Worm (Caenorhabditis elegans) whole organism, young adult: ENCODE measurements around the gene frm-10.

Experiments used
- B0019.2 ChIP-seq: fragments of 200-800 bp; sonication (Bioruptor generic); conservative IDR thresholded peaks from 2 replicates; pipeline ENCODE4 v1.3.6; 2022; ENCODE audit warnings: missing genetic modification reagents, missing genetic modification characterization, missing compliant biosample characterization
- C06A6.2 ChIP-seq: fragments of 200-800 bp; sonication (Bioruptor generic); conservative IDR thresholded peaks from 2 replicates; pipeline ENCODE4 v1.3.6; 2022; ENCODE audit warnings: missing genetic modification characterization, missing compliant biosample characterization
- C17E4.6 ChIP-seq: fragments of 200-800 bp; sonication (Bioruptor generic); IDR thresholded peaks from 2 replicates; pipeline ENCODE4 v1.3.6; 2022; ENCODE audit warnings: missing genetic modification reagents, missing genetic modification characterization, missing compliant biosample characterization
- D2030.7 ChIP-seq: fragments of 200-800 bp; sonication (Bioruptor generic); IDR thresholded peaks from 2 replicates; pipeline ENCODE4 v1.3.6; 2022; ENCODE audit warnings: missing genetic modification reagents, missing genetic modification characterization, missing compliant biosample characterization
- F39B2.1 ChIP-seq: fragments of 200-800 bp; sonication (Bioruptor generic); IDR thresholded peaks from 2 replicates; pipeline ENCODE4 v1.3.6; 2022; ENCODE audit warnings: missing genetic modification reagents, missing genetic modification characterization, missing compliant biosample characterization
- Y56A3A.18 ChIP-seq: fragments of 200-800 bp; sonication (Bioruptor generic); IDR thresholded peaks from 2 replicates; pipeline ENCODE4 v1.3.6; 2022; ENCODE audit warnings: missing genetic modification reagents, missing genetic modification characterization, missing compliant biosample characterization
- ZK185.1 ChIP-seq: sonication (generic microtip); optimal IDR thresholded peaks from 2 replicates; lab custom pipeline; 2016; ENCODE audit warnings: mild to moderate bottlenecking, missing genetic modification characterization, missing compliant biosample characterization; ENCODE audit not compliant: poor library complexity, severe bottlenecking
- aptf-2 ChIP-seq: fragments of 200-800 bp; sonication (Bioruptor generic); conservative IDR thresholded peaks from 2 replicates; pipeline ENCODE4 v1.3.6; 2022; ENCODE audit warnings: missing genetic modification reagents, missing genetic modification characterization, missing compliant biosample characterization
- athp-1 ChIP-seq: sonication (generic microtip); optimal IDR thresholded peaks from 2 replicates; lab custom pipeline; 2017; ENCODE audit warnings: mild to moderate bottlenecking, missing genetic modification characterization, missing compliant biosample characterization
- attf-3 ChIP-seq: fragments of 200-800 bp; sonication (Bioruptor generic); conservative IDR thresholded peaks from 2 replicates; pipeline ENCODE4 v1.3.6; 2022; ENCODE audit warnings: missing genetic modification reagents, missing genetic modification characterization, missing compliant biosample characterization
- bed-1 ChIP-seq: fragments of 200-800 bp; sonication (Bioruptor generic); IDR thresholded peaks from 2 replicates; pipeline ENCODE4 v1.3.6; 2022; ENCODE audit warnings: missing genetic modification reagents, missing genetic modification characterization, missing compliant biosample characterization
- ccch-3 ChIP-seq: fragments of 200-800 bp; sonication (Bioruptor generic); optimal IDR thresholded peaks from 2 replicates; lab custom pipeline; 2018; ENCODE audit warnings: mild to moderate bottlenecking, missing genetic modification characterization, missing compliant biosample characterization
- ceh-27 ChIP-seq: fragments of 200-800 bp; sonication (Bioruptor generic); optimal IDR thresholded peaks from 2 replicates; lab custom pipeline; 2018; ENCODE audit warnings: mild to moderate bottlenecking, missing genetic modification characterization, moderate library complexity, missing compliant biosample characterization
- dox-1 ChIP-seq: fragments of 200-800 bp; sonication (Bioruptor generic); IDR thresholded peaks from 2 replicates; pipeline ENCODE4 v1.3.6; 2022; ENCODE audit warnings: missing genetic modification reagents, missing genetic modification characterization, missing compliant biosample characterization
- egl-44 ChIP-seq: fragments of 200-800 bp; sonication (Bioruptor generic); IDR thresholded peaks from 2 replicates; pipeline ENCODE4 v1.3.6; 2022; ENCODE audit warnings: missing genetic modification reagents, missing genetic modification characterization, missing compliant biosample characterization
- egrh-3 ChIP-seq: fragments of 200-800 bp; sonication (Bioruptor generic); IDR thresholded peaks from 2 replicates; pipeline ENCODE4 v1.3.6; 2022; ENCODE audit warnings: missing genetic modification reagents, missing genetic modification characterization, missing compliant biosample characterization
- ekl-4 ChIP-seq: fragments of 200-800 bp; sonication (Bioruptor generic); IDR thresholded peaks from 2 replicates; pipeline ENCODE4 v1.3.6; 2022; ENCODE audit warnings: missing genetic modification reagents, missing genetic modification characterization, missing compliant biosample characterization
- hmg-20 ChIP-seq: fragments of 200-800 bp; sonication (Bioruptor generic); IDR thresholded peaks from 2 replicates; pipeline ENCODE4 v1.3.6; 2022; ENCODE audit warnings: missing genetic modification reagents, missing genetic modification characterization, missing compliant biosample characterization
- hsf-1 ChIP-seq: fragments of 200-800 bp; sonication (Bioruptor generic); IDR thresholded peaks from 2 replicates; pipeline ENCODE4 v1.3.6; 2022; ENCODE audit warnings: missing genetic modification reagents, missing genetic modification characterization, missing compliant biosample characterization
- lin-26 ChIP-seq: fragments of 200-800 bp; sonication (Bioruptor generic); IDR thresholded peaks from 2 replicates; pipeline ENCODE4 v1.3.6; 2022; ENCODE audit warnings: missing genetic modification reagents, missing genetic modification characterization, missing compliant biosample characterization
- lin-40 ChIP-seq: sonication (generic microtip); optimal IDR thresholded peaks from 2 replicates; lab custom pipeline; 2016; ENCODE audit warnings: missing genetic modification characterization, mild to moderate bottlenecking, missing compliant biosample characterization, missing genotype, missing genetic modification reagents
- lin-54 ChIP-seq: fragments of 200-800 bp; sonication (Bioruptor generic); optimal IDR thresholded peaks from 2 replicates; lab custom pipeline; 2018; ENCODE audit warnings: mild to moderate bottlenecking, missing genetic modification characterization, missing compliant biosample characterization
- lsl-1 ChIP-seq: fragments of 200-800 bp; sonication (Bioruptor generic); optimal IDR thresholded peaks from 2 replicates; lab custom pipeline; 2018; ENCODE audit warnings: mild to moderate bottlenecking, missing genetic modification characterization, moderate library complexity, missing compliant biosample characterization
- nfyb-1 ChIP-seq: fragments of 200-800 bp; sonication (Bioruptor generic); IDR thresholded peaks from 2 replicates; pipeline ENCODE4 v1.3.6; 2022; ENCODE audit warnings: missing genetic modification reagents, missing genetic modification characterization, missing compliant biosample characterization
- pbrm-1 ChIP-seq: fragments of 200-800 bp; sonication (Bioruptor generic); IDR thresholded peaks from 2 replicates; pipeline ENCODE4 v1.3.6; 2022; ENCODE audit warnings: missing genetic modification reagents, missing genetic modification characterization, missing compliant biosample characterization
- pha-4 ChIP-seq: fragments of 150-350 bp; sonication (generic microtip); optimal IDR thresholded peaks from 2 replicates; lab custom pipeline; 2014; ENCODE audit warnings: missing biosample characterization, missing genetic modification reagents, missing genetic modification characterization
- sdz-38 ChIP-seq: sonication (generic microtip); optimal IDR thresholded peaks from 2 replicates; lab custom pipeline; 2016; ENCODE audit warnings: missing genotype, missing genetic modification characterization, missing compliant biosample characterization
- sptf-2 ChIP-seq: fragments of 200-800 bp; sonication (Bioruptor generic); optimal IDR thresholded peaks from 2 replicates; lab custom pipeline; 2018; ENCODE audit warnings: mild to moderate bottlenecking, missing genetic modification characterization, missing compliant biosample characterization
- tlf-1 ChIP-seq: fragments of 200-800 bp; sonication (Bioruptor generic); optimal IDR thresholded peaks from 2 replicates; lab custom pipeline; 2018; ENCODE audit warnings: mild to moderate bottlenecking, missing genetic modification characterization, missing compliant biosample characterization
- zfh-2 ChIP-seq: fragments of 200-800 bp; sonication (Bioruptor generic); conservative IDR thresholded peaks from 2 replicates; pipeline ENCODE4 v1.3.6; 2022; ENCODE audit warnings: missing genetic modification reagents, missing genetic modification characterization, missing compliant biosample characterization
- ztf-25 ChIP-seq: fragments of 200-800 bp; sonication (Bioruptor generic); IDR thresholded peaks from 2 replicates; pipeline ENCODE4 v1.3.6; 2022; ENCODE audit warnings: missing genetic modification reagents, missing genetic modification characterization, missing compliant biosample characterization

The frm-10 gene

DNA sequence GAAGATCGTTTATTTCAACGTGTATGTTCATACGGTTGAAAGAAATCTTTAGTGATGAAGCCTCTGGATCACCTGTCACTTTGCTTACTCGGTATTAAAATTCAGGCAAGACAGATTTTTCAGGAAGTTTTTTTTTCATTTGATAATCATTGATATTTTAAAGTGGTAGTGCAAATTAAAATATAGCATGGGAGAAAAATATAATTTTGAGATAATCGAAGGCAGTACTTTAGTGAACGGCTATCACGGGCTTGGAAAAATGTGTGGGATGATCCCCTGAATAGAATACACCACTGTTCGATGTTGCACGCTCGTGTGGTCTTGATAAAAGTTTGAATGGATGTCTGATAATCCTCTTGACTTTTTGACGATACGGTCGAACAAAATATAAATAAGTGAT lies 35.6 kb upstream of the frm-10 start:
- no peak for TF ChIP-seq C17E4.6 (GFP tag; lab: Robert Waterston, UW)
- no peak for TF ChIP-seq lin-26 (GFP tag; lab: Robert Waterston, UW)
- TF ChIP-seq C06A6.2 (GFP tag; lab: Robert Waterston, UW): no peak
- no peak for TF ChIP-seq ztf-25 (GFP tag; lab: Robert Waterston, UW)

DNA sequence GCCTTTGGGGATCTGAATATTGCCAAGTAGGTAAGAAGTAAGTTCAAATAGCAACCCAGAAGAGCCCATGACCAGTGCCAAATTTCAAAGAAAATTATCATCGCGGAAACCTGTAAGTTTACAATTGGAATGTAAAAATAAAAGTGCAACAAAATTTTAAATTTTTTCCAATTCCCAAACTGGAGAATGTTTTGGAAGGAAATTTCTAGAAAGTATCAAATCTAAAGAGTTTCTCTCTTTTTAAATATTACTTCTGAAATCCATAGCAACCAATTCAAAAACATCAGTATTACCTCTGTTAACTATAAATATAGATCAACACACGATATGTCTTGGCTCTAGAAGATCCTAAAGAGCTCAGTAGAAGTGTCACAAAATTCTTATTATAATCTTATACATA lies 34.3 kb upstream of the frm-10 start, which contains the start of gene srd-19:
TSS of gene srd-19 (minus strand) at position 101 of the 400 bp plus-strand sequence.
- TF ChIP-seq Y56A3A.18 (GFP tag; lab: Robert Waterston, UW): no peak
- TF ChIP-seq ccch-3 (GFP tag; lab: Kevin White, UChicago): no peak
- no peak for TF ChIP-seq sptf-2
- TF ChIP-seq lin-40 (tag; lab: Kevin White, UChicago): no peak
- TF ChIP-seq lin-54 (GFP tag; lab: Kevin White, UChicago): no peak
- TF ChIP-seq egl-44 (GFP tag; lab: Robert Waterston, UW): no peak
- no peak for TF ChIP-seq F39B2.1 (GFP tag; lab: Robert Waterston, UW)
- no peak for TF ChIP-seq tlf-1 (GFP tag; lab: Kevin White, UChicago)
- TF ChIP-seq ceh-27: no peak
- TF ChIP-seq sdz-38 (tag; lab: Kevin White, UChicago): no peak
- no peak for TF ChIP-seq ZK185.1 (tag; lab: Kevin White, UChicago)
- TF ChIP-seq B0019.2: no peak
- TF ChIP-seq zfh-2: no peak

DNA sequence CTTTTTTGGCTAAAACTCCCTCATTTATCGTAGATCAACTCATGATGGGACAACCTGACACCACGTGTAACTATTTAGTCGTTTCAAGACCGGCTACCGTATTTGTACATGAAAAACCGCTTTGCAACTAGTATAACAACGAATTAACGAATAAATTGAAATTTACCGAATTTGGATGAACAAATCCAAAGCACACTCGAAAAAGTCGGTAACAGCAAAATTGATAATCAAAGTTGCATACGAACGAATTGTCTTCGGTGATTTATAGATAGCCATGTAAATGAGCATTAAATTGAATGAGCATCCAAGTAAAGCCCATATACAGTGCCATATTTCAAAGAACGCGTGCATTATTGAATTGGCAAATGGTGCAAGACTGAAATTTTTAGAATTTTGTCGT lies 30.6 kb upstream of the frm-10 start, which contains the start of gene srd-17:
TSS of gene srd-17 (minus strand) at position 351 of the 400 bp plus-strand sequence.
- TF ChIP-seq athp-1 (tag; lab: Kevin White, UChicago): no peak
- no peak for TF ChIP-seq lsl-1 (GFP tag; lab: Kevin White, UChicago)
- TF ChIP-seq hmg-20: no peak
- TF ChIP-seq pbrm-1 (GFP tag; lab: Robert Waterston, UW): no peak
- no peak for TF ChIP-seq lin-54 (GFP tag; lab: Kevin White, UChicago)
- TF ChIP-seq pha-4 (tag; lab: Kevin White, UChicago): no peak
- TF ChIP-seq, all 124 proteins: peak for 0

DNA sequence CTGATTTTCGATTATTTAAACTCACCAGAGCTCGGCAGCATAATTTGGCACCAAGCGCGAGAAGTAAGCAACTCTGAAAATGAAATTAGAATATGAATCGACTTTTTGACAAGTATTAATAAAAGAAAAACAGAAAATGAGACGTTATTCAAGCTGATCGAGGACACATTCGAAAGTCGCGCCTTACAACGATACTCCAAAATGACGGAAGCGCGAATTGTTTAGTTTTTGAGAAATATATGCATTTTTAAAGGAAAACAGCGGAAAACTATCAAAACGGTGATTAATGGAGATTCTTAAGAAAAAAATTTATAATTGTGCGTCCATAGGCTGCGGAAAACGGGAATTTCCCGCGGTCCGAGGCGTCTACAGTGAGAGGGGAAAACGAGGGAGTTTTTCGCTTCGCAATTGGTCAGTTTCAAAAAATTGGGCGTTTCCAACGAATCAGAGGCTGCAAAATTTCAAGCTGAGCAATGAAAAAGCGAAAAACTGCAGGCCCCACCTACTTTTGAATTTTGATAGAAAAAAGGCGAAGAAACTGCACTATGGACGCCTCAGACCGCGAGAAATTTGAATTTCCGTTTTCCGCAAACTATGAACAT lies 25.4 kb upstream of the frm-10 start, which contains the start of gene mes-4:
TSS of gene mes-4 (minus strand) at position 73 of the 602 bp plus-strand sequence.
- no peak for TF ChIP-seq aptf-2 (GFP tag; lab: Robert Waterston, UW)
- TF ChIP-seq nfyb-1 (GFP tag; lab: Robert Waterston, UW): peak; percentile 83
- no peak for TF ChIP-seq bed-1 (GFP tag; lab: Robert Waterston, UW)
- peak; percentile 78 for TF ChIP-seq attf-3 (GFP tag; lab: Robert Waterston, UW)

DNA sequence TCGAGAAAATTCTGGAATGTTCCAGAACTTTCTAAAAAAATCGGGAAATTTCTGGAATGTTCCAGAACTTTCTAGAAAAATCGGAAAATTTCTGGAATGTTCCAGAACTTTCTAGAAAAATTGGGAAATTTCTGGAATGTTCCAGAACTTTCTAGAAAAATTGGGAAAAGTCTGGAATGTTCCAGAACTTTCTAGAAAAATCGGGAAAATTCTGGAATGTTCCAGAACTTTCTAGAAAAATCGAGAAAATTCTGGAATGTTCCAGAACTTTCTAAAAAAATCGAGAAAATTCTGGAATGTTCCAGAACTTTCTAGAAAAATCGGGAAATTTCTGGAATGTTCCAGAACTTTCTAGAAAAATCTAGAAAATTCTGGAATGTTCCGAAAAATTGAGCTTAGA lies 22.7 kb upstream of the frm-10 start:
- TF ChIP-seq hsf-1 (GFP tag; lab: Robert Waterston, UW) (peak; percentile 97), dox-1 (peak; percentile 91), ekl-4 (GFP tag; lab: Robert Waterston, UW) (peak; percentile 61), egrh-3 (peak; percentile 67), D2030.7 (GFP tag; lab: Robert Waterston, UW) (peak; percentile 37; the same call in 1 of the 2 replicates)
- TF ChIP-seq, all 124 proteins: peak for 5; not testable (repeated sequence) for 119
